Worm (Caenorhabditis elegans): ENCODE data around the gene cbp-1.

Gene cbp-1

DNA sequence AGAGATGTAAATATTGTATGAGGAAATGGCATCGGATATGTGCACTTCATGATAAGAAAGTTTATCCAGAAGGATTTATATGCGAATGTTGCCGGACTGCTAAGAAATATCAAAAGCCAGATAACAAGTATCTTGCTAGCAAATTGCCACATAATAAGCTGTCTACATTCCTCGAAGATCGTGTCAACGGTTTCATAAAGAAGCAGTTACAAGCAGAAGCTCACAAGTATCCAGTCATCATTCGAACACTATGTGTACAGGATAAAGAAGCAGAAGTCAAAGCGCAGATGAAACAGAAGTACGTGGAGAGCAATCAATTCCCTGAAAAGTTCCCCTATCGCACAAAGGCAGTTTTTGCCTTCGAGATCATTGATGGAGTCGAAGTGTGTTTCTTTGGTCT lies 4.3 kb downstream of the cbp-1 start:
- TF ChIP-seq nhr-237 (tag; optimal IDR thresholded peaks at IDR 0.05) (no peak), snpc-4 (tag; optimal IDR thresholded peaks at IDR 0.05) (no peak), unc-62 (GFP tag; optimal IDR thresholded peaks at IDR 0.05) (no peak), unc-39 (tag; optimal IDR thresholded peaks at IDR 0.05) (no peak), hlh-1 (tag; optimal IDR thresholded peaks at IDR 0.05) (no peak), pha-4 (tag; optimal IDR thresholded peaks at IDR 0.05) (no peak), nhr-12 (tag; optimal IDR thresholded peaks at IDR 0.05) (no peak), ceh-83 (GFP tag; optimal IDR thresholded peaks at IDR 0.05) (no peak), nhr-2 (tag; optimal IDR thresholded peaks at IDR 0.05) (no peak), drap-1 (GFP tag; optimal IDR thresholded peaks at IDR 0.05) (no peak), lin-32 (GFP tag; optimal IDR thresholded peaks at IDR 0.05) (no peak), blmp-1 (tag; optimal IDR thresholded peaks at IDR 0.05) (no peak), M03D4.4 (tag; optimal IDR thresholded peaks at IDR 0.05) (no peak), flh-1 (GFP tag; optimal IDR thresholded peaks at IDR 0.05) (no peak), sem-2 (GFP tag; optimal IDR thresholded peaks at IDR 0.05) (no peak), ceh-43 (GFP tag; optimal IDR thresholded peaks at IDR 0.05) (no peak)

ce11 chrIII:9772394-9772793 lies 6.1 kb downstream of the cbp-1 start:
- TF ChIP-seq elt-1 (tag; optimal IDR thresholded peaks at IDR 0.05; ENCODE audit: borderline replicate concordance, insufficient read depth) (no peak), ham-2 (GFP tag; optimal IDR thresholded peaks at IDR 0.05) (no peak), drap-1 (GFP tag; optimal IDR thresholded peaks at IDR 0.05) (no peak), unc-120 (tag; optimal IDR thresholded peaks at IDR 0.05; ENCODE audit: poor library complexity, severe bottlenecking) (no peak), ces-1 (GFP tag; optimal IDR thresholded peaks at IDR 0.05) (no peak), ceh-83 (GFP tag; optimal IDR thresholded peaks at IDR 0.05) (no peak), sem-2 (GFP tag; optimal IDR thresholded peaks at IDR 0.05) (no peak), sptf-1 (tag; optimal IDR thresholded peaks at IDR 0.05) (no peak), flh-1 (GFP tag; optimal IDR thresholded peaks at IDR 0.05) (no peak), unc-39 (tag; optimal IDR thresholded peaks at IDR 0.05) (no peak), unc-62 (GFP tag; optimal IDR thresholded peaks at IDR 0.05) (no peak), ceh-39 (tag; optimal IDR thresholded peaks at IDR 0.05) (no peak), elt-3 (tag; optimal IDR thresholded peaks at IDR 0.05) (no peak), mls-2 (tag; optimal IDR thresholded peaks at IDR 0.05) (no peak), ceh-43 (GFP tag; optimal IDR thresholded peaks at IDR 0.05) (no peak), hlh-1 (tag; optimal IDR thresholded peaks at IDR 0.05) (no peak), tbx-8 (GFP tag; optimal IDR thresholded peaks at IDR 0.05) (no peak), zip-8 (tag; optimal IDR thresholded peaks at IDR 0.05) (no peak), nhr-237 (tag; optimal IDR thresholded peaks at IDR 0.05) (no peak), lin-13 (tag; optimal IDR thresholded peaks at IDR 0.05) (no peak)

DNA sequence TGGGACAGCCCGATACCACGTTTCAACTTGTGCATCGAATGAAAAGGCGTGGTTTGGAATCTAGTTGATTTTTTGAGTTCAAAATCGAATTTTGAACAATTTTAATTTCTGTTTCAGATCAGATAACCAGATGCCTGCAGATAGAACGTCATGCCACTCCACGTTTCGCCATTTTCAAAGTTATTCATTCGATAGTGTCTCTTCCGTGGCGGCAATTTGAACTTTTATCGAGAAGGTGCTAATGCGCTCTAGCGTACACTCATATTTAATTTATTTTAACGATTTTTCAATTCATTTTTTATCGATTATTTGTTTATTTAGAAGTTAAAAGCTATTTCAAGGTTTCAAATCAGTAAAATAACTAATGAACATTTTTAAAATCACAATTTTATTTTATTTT lies 9.6 kb downstream of the cbp-1 start:
- no peak for TF ChIP-seq nhr-12 (tag; optimal IDR thresholded peaks at IDR 0.05)
- no peak for TF ChIP-seq pha-4 (tag; optimal IDR thresholded peaks at IDR 0.05)
- TF ChIP-seq unc-62 (GFP tag; optimal IDR thresholded peaks at IDR 0.05) = no peak
- TF ChIP-seq ztf-11 (tag; optimal IDR thresholded peaks at IDR 0.05) = no peak
- TF ChIP-seq ceh-43 (GFP tag; optimal IDR thresholded peaks at IDR 0.05) = no peak
- no peak for TF ChIP-seq sptf-1 (tag; optimal IDR thresholded peaks at IDR 0.05)
- TF ChIP-seq lsy-2 (tag; optimal IDR thresholded peaks at IDR 0.05) = no peak
- TF ChIP-seq mep-1 (tag; optimal IDR thresholded peaks at IDR 0.05) = no peak
- no peak for TF ChIP-seq lin-13 (tag; optimal IDR thresholded peaks at IDR 0.05)
- TF ChIP-seq lin-32 (GFP tag; optimal IDR thresholded peaks at IDR 0.05) = no peak
- no peak for TF ChIP-seq unc-39 (tag; optimal IDR thresholded peaks at IDR 0.05)
- no peak for TF ChIP-seq tbx-8 (GFP tag; optimal IDR thresholded peaks at IDR 0.05)
- no peak for TF ChIP-seq nhr-28 (tag; optimal IDR thresholded peaks at IDR 0.05)
- TF ChIP-seq mab-5 (tag; optimal IDR thresholded peaks at IDR 0.05) = no peak

DNA sequence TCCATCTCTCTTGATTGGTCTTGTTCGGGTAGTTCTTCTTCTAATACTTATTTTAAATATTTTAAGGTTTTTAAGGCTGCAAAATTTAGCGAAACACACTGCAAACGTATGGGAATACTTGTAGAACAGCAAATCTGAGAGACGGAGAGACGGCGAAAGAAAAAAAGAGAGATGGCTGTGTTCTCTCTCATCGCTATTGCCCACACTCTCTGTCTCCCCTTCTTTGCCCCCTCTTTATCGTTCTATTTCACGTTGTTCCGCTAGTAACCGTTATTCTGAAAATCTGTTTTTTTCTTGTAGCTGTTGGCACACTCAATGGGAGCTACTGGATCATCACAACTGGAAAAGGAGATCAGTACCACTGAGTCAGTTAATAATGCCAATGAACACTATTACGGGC lies 10.0 kb downstream of the cbp-1 start, which contains the start of gene usp-46:
usp-46 (plus strand) TSS at position 301 of the 400 bp plus-strand sequence.
- peak; percentile 20 for TF ChIP-seq unc-120 (tag; optimal IDR thresholded peaks at IDR 0.05; ENCODE audit: poor library complexity, severe bottlenecking)
- peak; percentile 16 for TF ChIP-seq ceh-39 (tag; optimal IDR thresholded peaks at IDR 0.05)
- no peak for TF ChIP-seq bed-3 (GFP tag; optimal IDR thresholded peaks at IDR 0.05)
- TF ChIP-seq mep-1 (tag; optimal IDR thresholded peaks at IDR 0.05) = no peak

DNA sequence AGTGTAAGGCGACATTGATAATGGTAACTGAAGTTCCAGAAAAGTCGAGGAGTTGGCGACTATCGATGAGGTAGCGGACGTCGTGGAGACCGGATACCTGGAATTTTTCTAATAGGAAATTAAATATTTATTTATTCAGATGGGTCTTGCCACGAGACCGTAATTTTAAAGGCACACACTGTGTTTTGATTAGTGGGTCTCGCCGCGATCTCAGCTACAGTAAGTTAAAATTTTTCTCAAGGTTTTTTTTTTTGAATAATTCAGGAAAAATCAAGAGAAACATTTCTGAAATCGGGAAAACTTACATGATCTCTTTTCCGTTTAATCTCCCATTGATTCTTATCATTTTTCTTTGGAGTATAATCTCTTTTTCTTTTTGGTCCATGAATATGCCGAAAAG lies 12.8 kb downstream of the cbp-1 start:
- TF ChIP-seq unc-120 (tag; optimal IDR thresholded peaks at IDR 0.05; ENCODE audit: poor library complexity, severe bottlenecking) = no peak
- no peak for TF ChIP-seq hlh-1 (tag; optimal IDR thresholded peaks at IDR 0.05)
- no peak for TF ChIP-seq elt-1 (tag; optimal IDR thresholded peaks at IDR 0.05; ENCODE audit: borderline replicate concordance, insufficient read depth)
- no peak for TF ChIP-seq flh-1 (GFP tag; optimal IDR thresholded peaks at IDR 0.05)
- no peak for TF ChIP-seq bed-3 (GFP tag; optimal IDR thresholded peaks at IDR 0.05)
- no peak for TF ChIP-seq cnd-1 (tag; optimal IDR thresholded peaks at IDR 0.05)
- no peak for TF ChIP-seq lsy-2 (tag; optimal IDR thresholded peaks at IDR 0.05)

All from whole organism, mixed stage, embryonic.